Fruit fly (Drosophila melanogaster): ENCODE results near the gene CG13614.

The CG13614 gene

dm6 chr3R:24384952-24385351 lies 15.6 kb downstream of the CG13614 start, which contains the start of gene CG17780:
Gene CG17780, minus strand, starts transcription at chr3R:24385052.
- TF ChIP-seq CG18262 (tag; optimal IDR thresholded peaks at IDR 0.05), result no peak
- TF ChIP-seq inv (GFP tag; IDR thresholded peaks at IDR 0.05; ENCODE audit: partially characterized antibody), result no peak
- no peak for TF ChIP-seq ato (GFP tag; IDR thresholded peaks at IDR 0.05; ENCODE audit: partially characterized antibody)
- TF ChIP-seq cg (GFP tag; optimal IDR thresholded peaks at IDR 0.05), result no peak
- no peak for TF ChIP-seq CG7987 (GFP tag; optimal IDR thresholded peaks at IDR 0.05)
- no peak for TF ChIP-seq Side (GFP tag; optimal IDR thresholded peaks at IDR 0.05)
- TF ChIP-seq Myb (GFP tag; optimal IDR thresholded peaks at IDR 0.05), result no peak
- no peak for TF ChIP-seq CG15479 (GFP tag; optimal IDR thresholded peaks at IDR 0.05)
- no peak for TF ChIP-seq E2f2 (GFP tag; IDR thresholded peaks at IDR 0.05)
- no peak for TF ChIP-seq chinmo (GFP tag; IDR thresholded peaks at IDR 0.05; ENCODE audit: partially characterized antibody)
- TF ChIP-seq Xbp1 (GFP tag; optimal IDR thresholded peaks at IDR 0.05), result no peak
- no peak for TF ChIP-seq tup (GFP tag; optimal IDR thresholded peaks at IDR 0.05)
- no peak for TF ChIP-seq CG1602 (GFP tag; optimal IDR thresholded peaks at IDR 0.05)

DNA sequence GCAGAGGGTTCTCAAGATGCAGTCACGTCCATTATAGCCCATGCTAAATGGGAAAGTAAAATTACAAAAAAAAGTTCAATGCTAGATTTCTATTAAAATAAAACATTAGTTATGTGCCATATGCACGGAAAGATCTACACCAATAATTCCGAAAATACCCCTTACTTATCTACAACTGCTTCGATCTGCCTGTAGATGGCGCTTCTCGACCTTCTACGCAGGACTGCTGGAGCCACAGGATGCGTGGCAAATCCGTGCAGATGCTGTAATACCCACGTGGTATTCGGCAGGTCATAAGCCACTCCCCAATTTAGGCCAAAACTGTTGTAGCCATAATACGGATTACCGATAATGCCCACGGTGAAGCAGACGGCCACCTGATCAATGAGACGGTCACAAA lies 17.1 kb downstream of the CG13614 start:
- TF ChIP-seq NC2β (GFP tag; optimal IDR thresholded peaks at IDR 0.05) (no peak), HmgD (GFP tag; optimal IDR thresholded peaks at IDR 0.05) (no peak), unc-4 (GFP tag; IDR thresholded peaks at IDR 0.05; ENCODE audit: partially characterized antibody) (no peak), slbo (GFP tag; IDR thresholded peaks at IDR 0.05) (no peak), pb (GFP tag; optimal IDR thresholded peaks at IDR 0.05) (no peak), otp (GFP tag; IDR thresholded peaks at IDR 0.05) (no peak), CG1792 (GFP tag; optimal IDR thresholded peaks at IDR 0.05) (no peak), CG14014 (GFP tag; IDR thresholded peaks at IDR 0.05) (no peak), vnd (GFP tag; IDR thresholded peaks at IDR 0.05; ENCODE audit: partially characterized antibody) (no peak), H2.0 (GFP tag; IDR thresholded peaks at IDR 0.05) (no peak), row (GFP tag; IDR thresholded peaks at IDR 0.05) (no peak), pum (GFP tag; optimal IDR thresholded peaks at IDR 0.05) (no peak), dm (GFP tag; optimal IDR thresholded peaks at IDR 0.05) (no peak), odd (GFP tag; optimal IDR thresholded peaks at IDR 0.05) (no peak), hth (optimal IDR thresholded peaks at IDR 0.05) (no peak), trh (GFP tag; optimal IDR thresholded peaks at IDR 0.05) (no peak), CG18619 (GFP tag; optimal IDR thresholded peaks at IDR 0.05) (no peak), bsh (GFP tag; optimal IDR thresholded peaks at IDR 0.05) (no peak), pho (GFP tag; optimal IDR thresholded peaks at IDR 0.05) (no peak)

- TF ChIP-seq CG4730 (GFP tag; IDR thresholded peaks at IDR 0.05), result no peak
- TF ChIP-seq CG7745 (tag; optimal IDR thresholded peaks at IDR 0.05), result no peak
- no peak for TF ChIP-seq az2 (GFP tag; optimal IDR thresholded peaks at IDR 0.05)
- no peak for TF ChIP-seq CG9727 (GFP tag; optimal IDR thresholded peaks at IDR 0.05)
- TF ChIP-seq pfk (GFP tag; optimal IDR thresholded peaks at IDR 0.05), result no peak
- no peak for TF ChIP-seq stc (GFP tag; IDR thresholded peaks at IDR 0.05)
- no peak for TF ChIP-seq CG12942 (GFP tag; optimal IDR thresholded peaks at IDR 0.05)
- no peak for TF ChIP-seq gcm2 (GFP tag; optimal IDR thresholded peaks at IDR 0.05)
- no peak for TF ChIP-seq Meics (GFP tag; optimal IDR thresholded peaks at IDR 0.05)
- no peak for TF ChIP-seq Oaz (GFP tag; IDR thresholded peaks at IDR 0.05)
- no peak for TF ChIP-seq MTF-1 (GFP tag; optimal IDR thresholded peaks at IDR 0.05; ENCODE audit: borderline replicate concordance)
- no peak for TF ChIP-seq ro (GFP tag; IDR thresholded peaks at IDR 0.05)
- no peak for TF ChIP-seq ATbp (GFP tag; optimal IDR thresholded peaks at IDR 0.05)
- TF ChIP-seq C15 (GFP tag; IDR thresholded peaks at IDR 0.05), result no peak
- TF ChIP-seq CG8765 (GFP tag; IDR thresholded peaks at IDR 0.05), result no peak
- no peak for TF ChIP-seq CG3407 (GFP tag; optimal IDR thresholded peaks at IDR 0.05)
- no peak for TF ChIP-seq vnd (GFP tag; IDR thresholded peaks at IDR 0.05; ENCODE audit: partially characterized antibody)
- no peak for TF ChIP-seq CoRest (tag; optimal IDR thresholded peaks at IDR 0.05)
Observed at dm6 chr3R:24390239-24390638, 20.9 kb downstream of the CG13614 start, which contains the start of the genes CG5768 and CG13615. Gene CG5768, minus strand, starts transcription at chr3R:24390339. Gene CG13615, plus strand, starts transcription at chr3R:24390518.

Data from whole organism, embryonic.